Worm (Caenorhabditis elegans) whole organism, L4 larva: Measurements from ENCODE around the gene txt-14.

Source experiments
- hmg-1.1 ChIP-seq: fragments of 200-800 bp; sonication (Bioruptor generic); IDR thresholded peaks from 2 replicates; pipeline ENCODE4 v1.3.6; 2022; ENCODE audit warnings: missing genetic modification reagents, missing genetic modification characterization, missing compliant biosample characterization
- mep-1 ChIP-seq: fragments of 150-350 bp; sonication (generic microtip); optimal IDR thresholded peaks from 3 replicates; lab custom pipeline; 2014; ENCODE audit warnings: missing biosample characterization, missing genetic modification characterization
- pha-4 ChIP-seq, 2 experiments: fragments of 150-350 bp in 1 of 2; fragments of 200-800 bp in 1 of 2; sonication (Bioruptor generic) in 1 of 2; IDR thresholded peaks in 1 of 2; optimal IDR thresholded peaks in 1 of 2; 2 replicates each; pipeline versions ENCODE4 v1.3.6 to Lab custom; 2014 to 2022; ENCODE audit warnings: missing genetic modification characterization in 2 of 2, missing genetic modification reagents in 2 of 2, missing biosample characterization in 1 of 2, missing compliant biosample characterization in 1 of 2
- php-3 ChIP-seq: fragments of 200-800 bp; sonication (Bioruptor generic); IDR thresholded peaks from 2 replicates; pipeline ENCODE4 v1.3.6; 2022; ENCODE audit warnings: missing genetic modification reagents, missing genetic modification characterization, missing compliant biosample characterization
- saeg-2 ChIP-seq: fragments of 200-800 bp; sonication (Bioruptor generic); IDR thresholded peaks from 2 replicates; pipeline ENCODE4 v1.3.6; 2022; ENCODE audit warnings: missing genetic modification reagents, missing genetic modification characterization, missing compliant biosample characterization
- unc-39 ChIP-seq: sonication (generic microtip); optimal IDR thresholded peaks from 2 replicates; lab custom pipeline; 2017; ENCODE audit warnings: missing biosample characterization, missing genetic modification characterization

ce11 chrV:18628907-18629306 lies 46.4 kb downstream of the txt-14 start:
- TF ChIP-seq hmg-1.1 (GFP tag; lab: Robert Waterston, UW) (no peak), php-3 (GFP tag; lab: Robert Waterston, UW) (no peak), mep-1 (tag; lab: Kevin White, UChicago) (no peak), pha-4 (GFP tag; IDR thresholded peaks at IDR 0.05; lab: Robert Waterston, UW) (no peak), pha-4 (tag; optimal IDR thresholded peaks at IDR 0.05; lab: Kevin White, UChicago) (no peak), saeg-2 (no peak), unc-39 (tag; lab: Kevin White, UChicago) (no peak)
